Fruit fly (Drosophila melanogaster): ENCODE measurements around the gene CG18249.

The CG18249 gene

DNA sequence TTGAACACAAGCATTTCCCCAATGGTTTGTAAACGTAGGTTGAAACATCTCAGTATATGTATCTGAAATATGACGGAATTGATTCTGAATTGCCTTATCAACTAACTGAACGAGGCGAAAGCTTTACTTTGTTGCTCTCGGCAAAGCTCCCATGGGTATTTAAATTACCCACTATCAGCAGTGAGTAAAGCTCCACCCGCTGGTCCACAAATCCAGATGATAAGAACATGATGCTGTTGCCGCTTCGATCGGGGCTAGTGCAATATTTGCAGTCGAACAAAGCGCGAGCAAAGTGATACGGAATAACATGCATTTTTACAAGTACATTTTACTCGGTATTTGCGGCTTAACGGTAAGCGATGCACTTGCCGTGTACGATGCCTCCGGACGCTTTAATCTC is at the start of gene CG18249:
Gene CG18249, plus strand, starts transcription at position 256 of the 400 bp plus-strand sequence.
- no peak for TF ChIP-seq CG15710 (tag; optimal IDR thresholded peaks at IDR 0.05)

DNA sequence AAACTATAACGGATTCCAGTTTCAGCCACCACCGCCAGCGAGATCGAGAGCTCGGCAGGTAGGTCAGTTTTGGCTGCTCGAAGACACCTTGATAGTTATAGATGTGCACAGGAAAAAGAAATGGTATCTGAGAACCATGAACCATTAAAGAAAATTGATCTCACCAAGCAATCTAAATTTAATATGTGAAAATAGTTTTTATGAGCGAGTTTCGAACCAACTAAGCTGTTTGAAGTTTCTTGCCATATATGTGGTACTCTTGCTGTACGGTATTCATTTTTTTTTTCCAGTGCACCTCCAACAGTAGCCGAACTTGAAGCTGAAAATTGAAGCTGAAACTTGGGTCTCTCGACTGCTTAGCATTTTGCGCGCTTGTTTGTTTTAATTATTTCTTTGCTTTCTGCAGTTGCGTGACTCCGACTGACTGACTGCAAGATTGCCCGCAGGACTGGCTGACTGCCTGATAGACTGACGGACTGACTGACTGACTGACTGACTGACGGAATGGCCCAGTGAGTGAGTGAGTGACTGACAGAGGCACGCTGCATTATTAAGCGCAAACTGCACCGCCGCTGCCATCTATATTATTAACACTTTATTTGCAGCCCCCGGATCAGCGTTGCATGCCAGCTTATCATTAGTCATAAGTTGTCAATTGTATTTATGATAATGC is 48.3 kb upstream of the CG18249 start:
- TF ChIP-seq CG17806 (tag; optimal IDR thresholded peaks at IDR 0.05) (peak; percentile 13), CG8159 (tag; optimal IDR thresholded peaks at IDR 0.05) (peak; percentile 38), CG15710 (tag; optimal IDR thresholded peaks at IDR 0.05) (peak; percentile 36), CG13204 (GFP tag; optimal IDR thresholded peaks at IDR 0.05) (no peak), CG12605 (GFP tag; IDR thresholded peaks at IDR 0.05) (no peak), CG10348 (GFP tag; IDR thresholded peaks at IDR 0.05) (no peak), CG4496 (GFP tag; IDR thresholded peaks at IDR 0.05) (peak; percentile 73; the same call in 2 of the 3 replicates), gl (tag; optimal IDR thresholded peaks at IDR 0.05) (no peak), fd96Ca (GFP tag; IDR thresholded peaks at IDR 0.05) (peak; percentile 68; the same call in 2 of the 3 replicates), CG14655 (GFP tag; optimal IDR thresholded peaks at IDR 0.05) (peak; percentile 47), Pif1B (GFP tag; optimal IDR thresholded peaks at IDR 0.05) (peak; percentile 18), CG8301 (tag; optimal IDR thresholded peaks at IDR 0.05) (peak; percentile 61), D1 (tag; optimal IDR thresholded peaks at IDR 0.05) (no peak), Pif1A (GFP tag; optimal IDR thresholded peaks at IDR 0.05) (peak; percentile 30), CG34367 (tag; optimal IDR thresholded peaks at IDR 0.05) (no peak), Ets98B (GFP tag; IDR thresholded peaks at IDR 0.05) (peak; percentile 78), Snoo (tag; optimal IDR thresholded peaks at IDR 0.05) (no peak), CG9948 (tag; optimal IDR thresholded peaks at IDR 0.05) (peak; percentile 9), EcR (GFP tag; optimal IDR thresholded peaks at IDR 0.05) (no peak), CG32121 (GFP tag; IDR thresholded peaks at IDR 0.05) (peak; percentile 75), rn (GFP tag; IDR thresholded peaks at IDR 0.05) (0 out of 2 replicates have a peak, but pooled peaks have one; percentile 30)

DNA sequence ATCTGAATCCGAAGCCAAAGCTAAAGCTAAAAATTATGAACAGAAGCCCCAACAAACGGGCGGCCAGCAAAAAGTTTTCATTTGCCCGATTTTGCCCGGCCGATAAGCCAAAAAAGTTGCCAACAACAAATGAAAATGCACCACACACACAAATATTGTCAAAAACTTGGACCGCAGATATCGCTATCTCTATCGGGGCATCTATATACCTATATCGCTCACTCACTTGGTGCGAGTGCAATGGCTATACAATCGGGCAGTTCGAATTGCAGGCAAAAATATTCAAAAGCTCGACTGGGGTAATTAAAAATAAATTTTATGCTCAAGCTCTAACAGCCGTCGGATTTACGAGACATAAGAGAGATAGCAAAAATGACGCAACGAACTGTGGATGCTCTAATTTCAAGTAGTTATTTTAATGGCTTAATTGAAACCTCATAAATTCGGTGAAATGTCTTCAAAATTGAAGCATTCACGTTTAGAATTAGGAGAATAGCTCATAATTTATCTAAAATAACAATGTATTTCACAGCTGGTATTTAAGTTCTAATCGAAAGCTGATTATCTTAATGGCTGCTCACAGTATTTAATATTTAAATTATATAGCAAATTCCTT is 43.8 kb upstream of the CG18249 start:
- TF ChIP-seq Snoo (tag; optimal IDR thresholded peaks at IDR 0.05) (no peak), CG9948 (tag; optimal IDR thresholded peaks at IDR 0.05) (no peak), CG14655 (GFP tag; optimal IDR thresholded peaks at IDR 0.05) (no peak), CG4496 (GFP tag; IDR thresholded peaks at IDR 0.05) (no peak), CG17806 (tag; optimal IDR thresholded peaks at IDR 0.05) (no peak), fd96Ca (GFP tag; IDR thresholded peaks at IDR 0.05) (no peak), rn (GFP tag; IDR thresholded peaks at IDR 0.05) (no peak), Pif1B (GFP tag; optimal IDR thresholded peaks at IDR 0.05) (no peak), CG15710 (tag; optimal IDR thresholded peaks at IDR 0.05) (no peak), Pif1A (GFP tag; optimal IDR thresholded peaks at IDR 0.05) (no peak), CG8159 (tag; optimal IDR thresholded peaks at IDR 0.05) (no peak), CG12605 (GFP tag; IDR thresholded peaks at IDR 0.05) (no peak), CG32121 (GFP tag; IDR thresholded peaks at IDR 0.05) (no peak), CG34367 (tag; optimal IDR thresholded peaks at IDR 0.05) (no peak), D1 (tag; optimal IDR thresholded peaks at IDR 0.05) (no peak)

DNA sequence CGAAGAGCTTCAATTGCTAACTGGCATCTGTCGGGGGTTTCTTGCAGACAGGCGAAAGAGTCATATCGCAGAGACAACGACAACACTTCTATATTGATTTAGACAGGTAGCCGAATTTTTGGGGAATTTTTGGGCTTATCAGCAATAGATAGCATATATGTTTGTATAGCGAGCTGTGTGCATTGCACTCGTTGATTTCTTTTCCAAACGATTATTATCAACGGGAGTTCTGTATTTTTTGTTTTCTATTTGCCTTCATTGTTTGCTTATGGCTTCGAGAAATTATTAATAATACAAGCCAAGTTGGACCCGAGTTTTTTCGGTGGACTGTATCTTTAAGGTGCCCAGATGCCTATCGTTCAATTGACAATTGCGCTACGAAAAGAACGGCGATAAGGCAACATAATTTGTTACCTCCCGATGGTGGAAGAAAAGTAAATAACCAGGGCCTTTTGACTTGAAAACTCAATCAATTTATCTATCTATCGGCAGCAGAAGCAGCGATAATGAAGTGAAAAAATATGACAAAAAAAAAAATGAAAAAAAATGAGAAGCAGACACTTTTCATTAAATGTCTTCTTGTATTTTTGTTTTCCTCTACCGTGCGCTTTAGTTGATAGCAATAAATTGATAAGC is 39.5 kb upstream of the CG18249 start:
- no peak for TF ChIP-seq CG14655 (GFP tag; optimal IDR thresholded peaks at IDR 0.05)
- TF ChIP-seq CG8301 (tag; optimal IDR thresholded peaks at IDR 0.05) = no peak
- TF ChIP-seq CG10348 (GFP tag; IDR thresholded peaks at IDR 0.05) = no peak
- no peak for TF ChIP-seq gl (tag; optimal IDR thresholded peaks at IDR 0.05)
- no peak for TF ChIP-seq CG9948 (tag; optimal IDR thresholded peaks at IDR 0.05)
- TF ChIP-seq CG12605 (GFP tag; IDR thresholded peaks at IDR 0.05) = no peak
- no peak for TF ChIP-seq CG4496 (GFP tag; IDR thresholded peaks at IDR 0.05)

DNA sequence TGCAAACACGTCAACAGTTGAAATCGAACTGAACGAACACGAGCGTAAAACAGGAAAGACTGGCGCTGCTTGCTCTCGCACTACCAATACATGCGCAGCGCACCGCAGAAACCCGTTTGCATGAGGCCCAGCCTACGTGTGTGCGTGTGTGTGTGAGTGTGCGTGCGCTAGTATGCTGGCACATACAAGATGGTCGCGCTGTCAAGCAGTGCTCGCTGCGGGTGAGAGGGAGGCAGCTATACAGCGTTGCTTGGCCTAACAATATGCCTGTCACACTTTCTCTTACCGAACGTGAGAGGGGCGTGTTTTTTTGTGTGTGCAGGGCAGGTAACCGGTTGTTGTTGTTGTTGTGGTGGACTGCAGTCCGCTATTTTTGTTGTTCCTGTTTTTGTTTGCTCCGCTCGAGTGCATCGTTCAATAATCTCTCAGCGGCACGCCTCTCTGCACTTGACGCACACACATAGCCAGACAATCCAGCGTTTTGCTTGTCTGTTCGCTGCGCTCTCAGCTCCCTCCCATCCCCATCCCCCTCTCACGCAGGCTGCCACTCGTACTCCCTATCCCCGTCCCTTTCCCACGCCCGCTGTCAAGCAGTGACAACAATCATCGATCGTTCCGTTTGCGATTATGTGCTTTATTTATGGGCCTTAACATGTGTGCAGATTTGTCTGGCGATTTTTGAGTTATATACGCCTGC is 38.4 kb upstream of the CG18249 start, which contains the start of gene grn:
Gene grn, minus strand, starts transcription at position 33 of the 697 bp plus-strand sequence.
- no peak for TF ChIP-seq rn (GFP tag; IDR thresholded peaks at IDR 0.05)
- TF ChIP-seq CG34367 (tag; optimal IDR thresholded peaks at IDR 0.05) = peak; percentile 3
- TF ChIP-seq CG32121 (GFP tag; IDR thresholded peaks at IDR 0.05) = peak; percentile 41
- TF ChIP-seq Snoo (tag; optimal IDR thresholded peaks at IDR 0.05) = no peak
- peak; percentile 39 for TF ChIP-seq EcR (GFP tag; optimal IDR thresholded peaks at IDR 0.05)
- no peak for TF ChIP-seq Pif1B (GFP tag; optimal IDR thresholded peaks at IDR 0.05)
- TF ChIP-seq CG4496 (GFP tag; IDR thresholded peaks at IDR 0.05) = no peak
- no peak for TF ChIP-seq CG9948 (tag; optimal IDR thresholded peaks at IDR 0.05)
- no peak for TF ChIP-seq CG17806 (tag; optimal IDR thresholded peaks at IDR 0.05)
- no peak for TF ChIP-seq CG10348 (GFP tag; IDR thresholded peaks at IDR 0.05)
- no peak for TF ChIP-seq CG8301 (tag; optimal IDR thresholded peaks at IDR 0.05)
- peak; percentile 3 for TF ChIP-seq CG8159 (tag; optimal IDR thresholded peaks at IDR 0.05)
- no peak for TF ChIP-seq Ets98B (GFP tag; IDR thresholded peaks at IDR 0.05)
- TF ChIP-seq fd96Ca (GFP tag; IDR thresholded peaks at IDR 0.05) = peak; percentile 44; the same call in 1 of the 3 replicates
- peak; percentile 46 for TF ChIP-seq D1 (tag; optimal IDR thresholded peaks at IDR 0.05)
- peak; percentile 39 for TF ChIP-seq CG13204 (GFP tag; optimal IDR thresholded peaks at IDR 0.05)
- TF ChIP-seq gl (tag; optimal IDR thresholded peaks at IDR 0.05) = no peak

Data from whole organism, pupa.